Fruit fly (Drosophila melanogaster) whole organism, embryonic: ENCODE results near the gene CG31098.
A peak's percentile ranks its signal among the peaks of the same experiment; 100 is the strongest.

Source experiments
- Atf6 ChIP-seq: fragments of 200-800 bp; sonication (Bioruptor generic); IDR thresholded peaks from 2 replicates; pipeline ENCODE4 v1.3.6; 2022; ENCODE audit warnings: missing biosample characterization, missing genetic modification characterization
- CG10209 ChIP-seq: fragments of 200-800 bp; sonication (Bioruptor generic); optimal IDR thresholded peaks from 3 replicates; lab custom pipeline; 2017; ENCODE audit warnings: missing biosample characterization, mild to moderate bottlenecking, missing genetic modification characterization, missing genetic modification reagents
- CG10462 ChIP-seq: fragments of 200-800 bp; sonication (Bioruptor generic); optimal IDR thresholded peaks from 2 replicates; lab custom pipeline; 2016; ENCODE audit warnings: missing biosample characterization, missing genetic modification characterization
- CG11695 ChIP-seq: fragments of 200-800 bp; sonication (Bioruptor generic); IDR thresholded peaks from 3 replicates; pipeline ENCODE4 v1.3.6; 2022; ENCODE audit warnings: missing biosample characterization, missing genetic modification characterization
- CG12659 ChIP-seq: fragments of 200-800 bp; sonication (Bioruptor generic); optimal IDR thresholded peaks from 3 replicates; lab custom pipeline; 2017; ENCODE audit warnings: mild to moderate bottlenecking, missing biosample characterization, missing genetic modification reagents, missing genetic modification characterization
- CG12769 ChIP-seq: fragments of 200-800 bp; sonication (Bioruptor generic); optimal IDR thresholded peaks from 2 replicates; lab custom pipeline; 2019; ENCODE audit warnings: missing biosample characterization, mild to moderate bottlenecking, missing genetic modification characterization, moderate library complexity
- CG13424 ChIP-seq: fragments of 200-800 bp; sonication (Bioruptor generic); optimal IDR thresholded peaks from 2 replicates; lab custom pipeline; 2019; ENCODE audit warnings: missing biosample characterization, mild to moderate bottlenecking, missing genetic modification characterization, moderate library complexity
- CG14014 ChIP-seq: fragments of 200-800 bp; sonication (Bioruptor generic); IDR thresholded peaks from 2 replicates; pipeline ENCODE4 v1.3.6; 2022; ENCODE audit warnings: missing biosample characterization, missing genetic modification characterization
- CG14965 ChIP-seq: fragments of 200-800 bp; sonication (Bioruptor generic); optimal IDR thresholded peaks from 2 replicates; lab custom pipeline; 2016; ENCODE audit warnings: missing biosample characterization, missing genetic modification characterization, borderline replicate concordance
- CG15073 ChIP-seq: fragments of 200-800 bp; sonication (Bioruptor generic); optimal IDR thresholded peaks from 2 replicates; lab custom pipeline; 2016; ENCODE audit warnings: missing biosample characterization, missing genetic modification characterization
- CG15514 ChIP-seq: fragments of 200-800 bp; sonication (Bioruptor generic); optimal IDR thresholded peaks from 3 replicates; lab custom pipeline; 2017; ENCODE audit warnings: missing biosample characterization, missing genetic modification characterization, mild to moderate bottlenecking, moderate library complexity, missing genetic modification reagents
- CG1602 ChIP-seq: fragments of 200-800 bp; sonication (Bioruptor generic); optimal IDR thresholded peaks from 3 replicates; lab custom pipeline; 2016; ENCODE audit warnings: missing biosample characterization, missing genetic modification characterization
- CG1603 ChIP-seq: fragments of 200-800 bp; sonication (Bioruptor generic); optimal IDR thresholded peaks from 2 replicates; lab custom pipeline; 2019; ENCODE audit warnings: missing biosample characterization, mild to moderate bottlenecking, missing genetic modification characterization, moderate library complexity
- CG17359 ChIP-seq: fragments of 200-800 bp; sonication (Bioruptor generic); optimal IDR thresholded peaks from 3 replicates; lab custom pipeline; 2018; ENCODE audit warnings: missing biosample characterization, mild to moderate bottlenecking, missing genetic modification characterization, moderate library complexity
- CG17568 ChIP-seq: fragments of 200-800 bp; sonication (Bioruptor generic); optimal IDR thresholded peaks from 2 replicates; lab custom pipeline; 2018; ENCODE audit warnings: missing biosample characterization, mild to moderate bottlenecking, missing genetic modification characterization, moderate library complexity
- CG17912 ChIP-seq: fragments of 200-800 bp; sonication (Bioruptor generic); optimal IDR thresholded peaks from 2 replicates; lab custom pipeline; 2018; ENCODE audit warnings: missing biosample characterization, mild to moderate bottlenecking, missing genetic modification characterization
- CG32767 ChIP-seq: fragments of 200-800 bp; sonication (Bioruptor generic); IDR thresholded peaks from 2 replicates; pipeline ENCODE4 v1.3.6; 2022; ENCODE audit warnings: missing biosample characterization, missing genetic modification characterization
- CG3281 ChIP-seq: fragments of 200-800 bp; sonication (Bioruptor generic); optimal IDR thresholded peaks from 3 replicates; lab custom pipeline; 2017; ENCODE audit warnings: missing biosample characterization, mild to moderate bottlenecking, missing genetic modification characterization
- CG4328 ChIP-seq: fragments of 200-800 bp; sonication (Bioruptor generic); optimal IDR thresholded peaks from 3 replicates; lab custom pipeline; 2017; ENCODE audit warnings: missing biosample characterization, missing genetic modification reagents, missing genetic modification characterization
- CG5180 ChIP-seq: fragments of 200-800 bp; sonication (Bioruptor generic); optimal IDR thresholded peaks from 3 replicates; lab custom pipeline; 2017; ENCODE audit warnings: missing biosample characterization, missing genetic modification characterization, mild to moderate bottlenecking, moderate library complexity, missing genetic modification reagents
- CG6765 ChIP-seq: fragments of 200-800 bp; sonication (Bioruptor generic); optimal IDR thresholded peaks from 3 replicates; lab custom pipeline; 2017; ENCODE audit warnings: missing biosample characterization, mild to moderate bottlenecking, missing genetic modification characterization
- CG7928 ChIP-seq: fragments of 200-800 bp; sonication (Bioruptor generic); optimal IDR thresholded peaks from 2 replicates; lab custom pipeline; 2017; ENCODE audit warnings: missing biosample characterization, mild to moderate bottlenecking, missing genetic modification characterization
- CG7987 ChIP-seq: fragments of 200-800 bp; sonication (Bioruptor generic); optimal IDR thresholded peaks from 2 replicates; lab custom pipeline; 2018; ENCODE audit warnings: missing biosample characterization, mild to moderate bottlenecking, missing genetic modification characterization, moderate library complexity
- CG8290 ChIP-seq, 3 experiments: fragments of 200-800 bp; sonication (Bioruptor generic); optimal IDR thresholded peaks; 2 replicates each; lab custom pipeline; 2016 to 2019; ENCODE audit warnings: missing biosample characterization in 3 of 3, missing genetic modification characterization in 3 of 3, mild to moderate bottlenecking in 2 of 3, moderate library complexity in 1 of 3
- CG8359 ChIP-seq: fragments of 200-800 bp; sonication (Bioruptor generic); optimal IDR thresholded peaks from 2 replicates; lab custom pipeline; 2017; ENCODE audit warnings: missing biosample characterization, mild to moderate bottlenecking, missing genetic modification characterization, borderline replicate concordance
- Elba2 ChIP-seq: fragments of 200-800 bp; sonication (Bioruptor generic); optimal IDR thresholded peaks from 3 replicates; lab custom pipeline; 2016; ENCODE audit warnings: missing biosample characterization, missing genetic modification characterization
- HLH3B ChIP-seq: fragments of 200-800 bp; sonication (Bioruptor generic); IDR thresholded peaks from 2 replicates; pipeline ENCODE4 v1.3.6; 2022; ENCODE audit warnings: missing biosample characterization, missing genetic modification characterization
- Hey ChIP-seq: fragments of 200-800 bp; sonication (Bioruptor generic); optimal IDR thresholded peaks from 3 replicates; lab custom pipeline; 2018; ENCODE audit warnings: missing biosample characterization, mild to moderate bottlenecking, missing genetic modification characterization
- Opbp ChIP-seq: fragments of 200-800 bp; sonication (Bioruptor generic); IDR thresholded peaks from 3 replicates; pipeline ENCODE4 v1.3.6; 2022; ENCODE audit warnings: missing biosample characterization, missing genetic modification characterization; ENCODE audit not compliant: partially characterized antibody
- Rfx ChIP-seq: fragments of 200-800 bp; sonication (Bioruptor generic); IDR thresholded peaks from 2 replicates; pipeline ENCODE4 v1.3.6; 2022; ENCODE audit warnings: missing biosample characterization, missing genetic modification characterization
- Sox102F ChIP-seq: fragments of 200-800 bp; sonication (Bioruptor generic); optimal IDR thresholded peaks from 2 replicates; lab custom pipeline; 2018; ENCODE audit warnings: missing biosample characterization, mild to moderate bottlenecking, missing genetic modification characterization, moderate library complexity
- ap ChIP-seq: fragments of 200-800 bp; sonication (Bioruptor generic); IDR thresholded peaks from 2 replicates; pipeline ENCODE4 v1.3.6; 2022; ENCODE audit warnings: missing biosample characterization, missing genetic modification characterization
- bcd ChIP-seq: fragments of 200-800 bp; sonication (Bioruptor generic); optimal IDR thresholded peaks from 2 replicates; lab custom pipeline; 2017; ENCODE audit warnings: missing biosample characterization, mild to moderate bottlenecking, missing genetic modification characterization
- ci ChIP-seq: fragments of 200-800 bp; sonication (Bioruptor generic); IDR thresholded peaks from 3 replicates; pipeline ENCODE4 v1.3.6; 2022; ENCODE audit warnings: missing biosample characterization, missing genetic modification characterization
- dmrt99B ChIP-seq: fragments of 200-800 bp; sonication (Bioruptor generic); optimal IDR thresholded peaks from 2 replicates; lab custom pipeline; 2018; ENCODE audit warnings: missing biosample characterization, mild to moderate bottlenecking, missing genetic modification characterization, moderate library complexity
- gro ChIP-seq: fragments of 200-800 bp; sonication (Bioruptor generic); optimal IDR thresholded peaks from 2 replicates; lab custom pipeline; 2016; ENCODE audit warnings: missing biosample characterization, missing genetic modification characterization
- her ChIP-seq: fragments of 200-800 bp; sonication (Bioruptor generic); optimal IDR thresholded peaks from 2 replicates; lab custom pipeline; 2016; ENCODE audit warnings: missing biosample characterization, missing genetic modification characterization
- hkb ChIP-seq, 2 experiments: fragments of 200-800 bp in 1 of 2; fragments of >200 bp in 1 of 2; sonication (Bioruptor generic) in 1 of 2; IDR thresholded peaks in 1 of 2; optimal IDR thresholded peaks in 1 of 2; 2 replicates each; pipeline versions ENCODE4 v1.3.6 to Lab custom; 2017 to 2022; ENCODE audit warnings: missing biosample characterization in 1 of 2, missing genetic modification characterization in 1 of 2
- inv ChIP-seq: fragments of 200-800 bp; sonication (Bioruptor generic); IDR thresholded peaks from 2 replicates; pipeline ENCODE4 v1.3.6; 2022; ENCODE audit warnings: missing biosample characterization, missing genetic modification characterization; ENCODE audit not compliant: partially characterized antibody
- jumu ChIP-seq: fragments of 200-800 bp; sonication (Bioruptor generic); optimal IDR thresholded peaks from 3 replicates; lab custom pipeline; 2016; ENCODE audit warnings: missing biosample characterization, missing genetic modification characterization
- scrt ChIP-seq: fragments of 200-800 bp; sonication (Bioruptor generic); optimal IDR thresholded peaks from 2 replicates; lab custom pipeline; 2018; ENCODE audit warnings: missing biosample characterization, mild to moderate bottlenecking, missing genetic modification characterization, moderate library complexity
- seq ChIP-seq: fragments of 200-800 bp; sonication (Bioruptor generic); IDR thresholded peaks from 2 replicates; pipeline ENCODE4 v1.3.6; 2022; ENCODE audit warnings: missing biosample characterization, missing genetic modification characterization
- slbo ChIP-seq: fragments of 200-800 bp; sonication (Bioruptor generic); IDR thresholded peaks from 2 replicates; pipeline ENCODE4 v1.3.6; 2022; ENCODE audit warnings: missing biosample characterization, missing genetic modification characterization
- tap ChIP-seq: fragments of 200-800 bp; optimal IDR thresholded peaks from 3 replicates; lab custom pipeline; 2019; ENCODE audit warnings: missing biosample characterization, mild to moderate bottlenecking, missing genetic modification characterization, moderate library complexity
- tx ChIP-seq: fragments of 200-800 bp; sonication (Bioruptor generic); optimal IDR thresholded peaks from 2 replicates; lab custom pipeline; 2016; ENCODE audit warnings: missing biosample characterization, missing genetic modification characterization
- unpg ChIP-seq: fragments of 200-800 bp; sonication (Bioruptor generic); optimal IDR thresholded peaks from 3 replicates; lab custom pipeline; 2018; ENCODE audit warnings: missing biosample characterization, mild to moderate bottlenecking, missing genetic modification characterization, moderate library complexity
- wdn ChIP-seq: fragments of 200-800 bp; sonication (Bioruptor generic); IDR thresholded peaks from 2 replicates; pipeline ENCODE4 v1.3.6; 2022; ENCODE audit warnings: missing biosample characterization, missing genetic modification characterization
- wek ChIP-seq: fragments of 200-800 bp; sonication (Bioruptor generic); optimal IDR thresholded peaks from 3 replicates; lab custom pipeline; 2018; ENCODE audit warnings: missing biosample characterization, mild to moderate bottlenecking, missing genetic modification characterization, moderate library complexity

The CG31098 gene

dm6 chr3R:25281165-25281564 lies 11.6 kb downstream of the CG31098 start, which contains the start of gene CG11892 (continued):
- TF ChIP-seq CG8290 (GFP tag; optimal IDR thresholded peaks at IDR 0.05; lab: Kevin White, UChicago) (no peak), CG8290 (tag; optimal IDR thresholded peaks at IDR 0.05; lab: Kevin White, UChicago) (peak in 1 of 2 experiments; percentile 93), CG10462 (no peak), Opbp (GFP tag; lab: Robert Waterston, UW) (no peak), ci (GFP tag; lab: Robert Waterston, UW) (peak; percentile 69; the same call in 1 of the 3 replicates), CG15514 (peak; percentile 53), gro (GFP tag; lab: Kevin White, UChicago) (no peak), CG4328 (GFP tag; lab: Kevin White, UChicago) (peak; percentile 4), CG7987 (GFP tag; lab: Kevin White, UChicago) (peak; percentile 80), CG11695 (GFP tag; lab: Robert Waterston, UW) (0 out of 3 replicates have a peak, but pooled peaks have one; percentile 20), slbo (GFP tag; lab: Robert Waterston, UW) (no peak), CG5180 (GFP tag; lab: Kevin White, UChicago) (peak; percentile 33), scrt (GFP tag; lab: Kevin White, UChicago) (peak; percentile 68), CG1603 (peak; percentile 56), CG32767 (GFP tag; lab: Robert Waterston, UW) (no peak), Elba2 (no peak), tap (tag; lab: Kevin White, UChicago) (peak; percentile 52), HLH3B (GFP tag; lab: Robert Waterston, UW) (no peak), CG7928 (GFP tag; lab: Kevin White, UChicago) (peak; percentile 45), CG13424 (peak; percentile 52), tx (GFP tag; lab: Kevin White, UChicago) (no peak), Sox102F (peak; percentile 37), CG17568 (GFP tag; lab: Kevin White, UChicago) (peak; percentile 49), CG15073 (GFP tag; lab: Kevin White, UChicago) (no peak), bcd (peak; percentile 20), hkb (optimal IDR thresholded peaks at IDR 0.05; lab: Kevin White, UChicago) (no peak), hkb (GFP tag; IDR thresholded peaks at IDR 0.05; lab: Robert Waterston, UW) (peak; percentile 27; the same call in 1 of the 2 replicates), CG12769 (tag; lab: Kevin White, UChicago) (peak; percentile 87), inv (GFP tag; lab: Robert Waterston, UW) (no peak), CG14965 (GFP tag; lab: Kevin White, UChicago) (no peak), jumu (GFP tag; lab: Kevin White, UChicago) (no peak), ap (GFP tag; lab: Robert Waterston, UW) (no peak), CG1602 (no peak), CG12659 (GFP tag; lab: Kevin White, UChicago) (peak; percentile 46), CG10209 (GFP tag; lab: Kevin White, UChicago) (peak; percentile 26), CG8359 (GFP tag; lab: Kevin White, UChicago) (peak; percentile 6), unpg (GFP tag; lab: Kevin White, UChicago) (peak; percentile 51), CG17359 (tag; lab: Kevin White, UChicago) (peak; percentile 60), CG14014 (GFP tag; lab: Robert Waterston, UW) (peak; percentile 27; the same call in 1 of the 2 replicates), CG6765 (GFP tag; lab: Kevin White, UChicago) (peak; percentile 30), Hey (tag; lab: Kevin White, UChicago) (peak; percentile 53), CG17912 (GFP tag; lab: Kevin White, UChicago) (peak; percentile 73), her (GFP tag; lab: Kevin White, UChicago) (peak; percentile 6), dmrt99B (tag; lab: Kevin White, UChicago) (peak; percentile 27), wek (peak; percentile 49), Atf6 (GFP tag; lab: Robert Waterston, UW) (peak; percentile 21; the same call in 1 of the 2 replicates), wdn (GFP tag; lab: Robert Waterston, UW) (no peak), CG3281 (GFP tag; lab: Kevin White, UChicago) (peak; percentile 66), seq (GFP tag; lab: Robert Waterston, UW) (no peak), Rfx (0 out of 2 replicates have a peak, but pooled peaks have one; percentile 15)
